Worm (Caenorhabditis elegans): ENCODE measurements around the gene mrp-7.

The mrp-7 gene

ce11 chrV:19632948-19633347 lies 41.7 kb upstream of the mrp-7 start:
- TF ChIP-seq nhr-76 (tag; optimal IDR thresholded peaks at IDR 0.05), result no peak
- no peak for TF ChIP-seq lin-39 (tag; optimal IDR thresholded peaks at IDR 0.05)
- no peak for TF ChIP-seq vab-15 (tag; optimal IDR thresholded peaks at IDR 0.05)
- no peak for TF ChIP-seq hlh-17 (GFP tag; optimal IDR thresholded peaks at IDR 0.05; ENCODE audit: borderline replicate concordance)
- TF ChIP-seq nhr-85 (tag), result no peak
- no peak for TF ChIP-seq egl-13 (tag; optimal IDR thresholded peaks at IDR 0.05)
- no peak for TF ChIP-seq nhr-20 (tag; optimal IDR thresholded peaks at IDR 0.05)
- no peak for TF ChIP-seq hlh-4 (tag; optimal IDR thresholded peaks at IDR 0.05)
- TF ChIP-seq ceh-88 (GFP tag; IDR thresholded peaks at IDR 0.05), result no peak
- no peak for TF ChIP-seq pax-3 (tag; optimal IDR thresholded peaks at IDR 0.05)
- TF ChIP-seq nhr-19 (GFP tag; conservative IDR thresholded peaks at IDR 0.05), result no peak
- no peak for TF ChIP-seq sox-4 (tag; optimal IDR thresholded peaks at IDR 0.05)
- TF ChIP-seq fos-1 (tag; optimal IDR thresholded peaks at IDR 0.05), result no peak
- no peak for TF ChIP-seq C04F5.9 (tag; optimal IDR thresholded peaks at IDR 0.05)
- no peak for TF ChIP-seq lin-13 (GFP tag; optimal IDR thresholded peaks at IDR 0.05)
- no peak for TF ChIP-seq mef-2 (tag; optimal IDR thresholded peaks at IDR 0.05)
- no peak for TF ChIP-seq blmp-1 (tag; optimal IDR thresholded peaks at IDR 0.05)
- TF ChIP-seq elt-2 (tag; optimal IDR thresholded peaks at IDR 0.05), result no peak
- no peak for TF ChIP-seq mdl-1 (tag; optimal IDR thresholded peaks at IDR 0.05)

ce11 chrV:19634197-19634596 lies 40.4 kb upstream of the mrp-7 start:
- no peak for TF ChIP-seq nhr-77 (tag; optimal IDR thresholded peaks at IDR 0.05)
- no peak for TF ChIP-seq sup-37 (GFP tag; optimal IDR thresholded peaks at IDR 0.05)
- TF ChIP-seq sptf-1 (tag; optimal IDR thresholded peaks at IDR 0.05), result peak; percentile 81
- TF ChIP-seq efl-1 (optimal IDR thresholded peaks at IDR 0.05), result no peak
- TF ChIP-seq efl-1 (GFP tag; optimal IDR thresholded peaks at IDR 0.05 in 1 of 2), result peak in 1 of 2 experiments; percentile 79

ce11 chrV:19636194-19636584 lies 38.5 kb upstream of the mrp-7 start:
- no peak for TF ChIP-seq unc-98 (GFP tag; IDR thresholded peaks at IDR 0.05)
- no peak for TF ChIP-seq F16B12.6 (tag; optimal IDR thresholded peaks at IDR 0.05)
- no peak for TF ChIP-seq hpl-2 (GFP tag; optimal IDR thresholded peaks at IDR 0.05)
- TF ChIP-seq alr-1 (tag; optimal IDR thresholded peaks at IDR 0.05; ENCODE audit: borderline replicate concordance), result no peak
- no peak for TF ChIP-seq elt-2 (tag; optimal IDR thresholded peaks at IDR 0.05)
- TF ChIP-seq nhr-85 (tag), result peak; percentile 28
- TF ChIP-seq C04F5.9 (tag; optimal IDR thresholded peaks at IDR 0.05), result no peak
- no peak for TF ChIP-seq fkh-4 (tag; optimal IDR thresholded peaks at IDR 0.05; ENCODE audit: borderline replicate concordance)
- TF ChIP-seq isw-1 (GFP tag; IDR thresholded peaks at IDR 0.05), result no peak

ce11 chrV:19637890-19638289 lies 36.8 kb upstream of the mrp-7 start:
- TF ChIP-seq tbx-2 (tag; optimal IDR thresholded peaks at IDR 0.05) (no peak), rnt-1 (tag; optimal IDR thresholded peaks at IDR 0.05) (no peak), hlh-4 (tag; optimal IDR thresholded peaks at IDR 0.05) (no peak), hpl-2 (GFP tag; optimal IDR thresholded peaks at IDR 0.05) (no peak), lin-15B (tag; optimal IDR thresholded peaks at IDR 0.05) (no peak)

ce11 chrV:19640808-19641207 lies 33.8 kb upstream of the mrp-7 start, which contains the start of gene Y43F8C.6:
TSS of gene Y43F8C.6 (minus strand) at chrV:19640908.
- TF ChIP-seq nhr-85 (tag) (peak; percentile 47), dpl-1 (GFP tag; optimal IDR thresholded peaks at IDR 0.05) (no peak)

- TF ChIP-seq elt-2 (tag; optimal IDR thresholded peaks at IDR 0.05) (peak; percentile 53), swsn-7 (tag; optimal IDR thresholded peaks at IDR 0.05) (peak; percentile 77), lin-39 (tag; optimal IDR thresholded peaks at IDR 0.05) (peak; percentile 7), C16A3.4 (tag; optimal IDR thresholded peaks at IDR 0.05) (peak; percentile 61), mdl-1 (tag; optimal IDR thresholded peaks at IDR 0.05) (peak in 1 of 2 experiments; percentile 40), nhr-84 (tag; optimal IDR thresholded peaks at IDR 0.05) (no peak), pax-3 (tag; optimal IDR thresholded peaks at IDR 0.05) (peak; percentile 63), fos-1 (tag; optimal IDR thresholded peaks at IDR 0.05) (peak; percentile 36), ets-5 (GFP tag; IDR thresholded peaks at IDR 0.05) (0 out of 2 replicates have a peak, but pooled peaks have one; percentile 71), lin-35 (GFP tag; optimal IDR thresholded peaks at IDR 0.05) (peak; percentile 42 to 54), ztf-11 (tag; optimal IDR thresholded peaks at IDR 0.05) (peak in 1 of 2 experiments; percentile 64), grh-1 (GFP tag; IDR thresholded peaks at IDR 0.05) (peak; percentile 62), ceh-63 (GFP tag; optimal IDR thresholded peaks at IDR 0.05) (no peak), mef-2 (tag; optimal IDR thresholded peaks at IDR 0.05) (no peak), ceh-90 (tag; optimal IDR thresholded peaks at IDR 0.05) (no peak), F16B12.6 (tag; optimal IDR thresholded peaks at IDR 0.05) (peak; percentile 67), skn-1 (tag; optimal IDR thresholded peaks at IDR 0.05) (peak; percentile 51), sptf-1 (tag; optimal IDR thresholded peaks at IDR 0.05) (no peak), nhr-77 (tag; optimal IDR thresholded peaks at IDR 0.05) (peak; percentile 75)
These were observed 31.6 kb upstream of the mrp-7 start for ce11 chrV:19643015-19643414.
